Fruit fly (Drosophila melanogaster): ENCODE results near the gene Hr4.

DNA sequence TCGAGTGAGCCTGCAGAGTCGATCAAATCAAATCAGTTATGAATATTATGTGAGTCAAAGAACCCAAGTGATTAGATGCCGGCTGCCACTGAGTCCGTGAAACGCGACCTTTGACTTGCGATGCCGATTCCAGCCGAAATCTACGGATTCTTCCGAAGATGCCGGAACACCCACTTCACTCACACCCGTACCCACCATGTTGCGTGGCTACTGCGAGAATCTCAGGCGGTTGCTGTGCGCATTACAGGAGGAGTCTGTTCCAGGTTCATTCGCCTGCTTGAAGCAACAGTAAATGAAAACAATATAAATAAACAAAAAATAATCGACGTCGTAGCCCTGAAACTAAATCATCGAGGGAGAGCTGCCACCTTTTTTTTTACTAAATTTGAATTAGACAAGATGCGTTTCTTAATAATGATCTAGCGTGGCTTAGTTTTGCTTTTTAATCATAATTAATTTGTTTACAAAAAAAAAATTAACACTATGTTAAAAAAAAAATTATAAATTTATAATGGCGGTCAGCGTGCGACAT, 40.1 kb upstream of the Hr4 start, which contains the start of gene Ldaf1:
- TF ChIP-seq CTCF (optimal IDR thresholded peaks at IDR 0.05) (no peak), CG8478 (optimal IDR thresholded peaks at IDR 0.05) (no peak)

Data from S2 (cell line).